Worm (Caenorhabditis elegans) whole organism, midembryonic: ENCODE data around the gene lgc-32.

Experiments used
- T22C8.4 ChIP-seq: fragments of 200-800 bp; sonication (Bioruptor generic); IDR thresholded peaks from 2 replicates; pipeline ENCODE4 v1.3.6; 2022; ENCODE audit warnings: missing genetic modification characterization, missing compliant biosample characterization
- cog-1 ChIP-seq: sonication (generic microtip); optimal IDR thresholded peaks from 2 replicates; lab custom pipeline; 2016; ENCODE audit warnings: missing genetic modification characterization, missing compliant biosample characterization
- klf-2 ChIP-seq: fragments of 200-800 bp; sonication (Bioruptor generic); conservative IDR thresholded peaks from 2 replicates; pipeline ENCODE4 v1.3.6; 2022; ENCODE audit warnings: missing genetic modification reagents, missing genetic modification characterization, missing compliant biosample characterization
- ztf-23 ChIP-seq: fragments of 200-800 bp; sonication (Bioruptor generic); IDR thresholded peaks from 2 replicates; pipeline ENCODE4 v1.3.6; 2022; ENCODE audit warnings: missing genetic modification reagents, missing genetic modification characterization, missing compliant biosample characterization

DNA sequence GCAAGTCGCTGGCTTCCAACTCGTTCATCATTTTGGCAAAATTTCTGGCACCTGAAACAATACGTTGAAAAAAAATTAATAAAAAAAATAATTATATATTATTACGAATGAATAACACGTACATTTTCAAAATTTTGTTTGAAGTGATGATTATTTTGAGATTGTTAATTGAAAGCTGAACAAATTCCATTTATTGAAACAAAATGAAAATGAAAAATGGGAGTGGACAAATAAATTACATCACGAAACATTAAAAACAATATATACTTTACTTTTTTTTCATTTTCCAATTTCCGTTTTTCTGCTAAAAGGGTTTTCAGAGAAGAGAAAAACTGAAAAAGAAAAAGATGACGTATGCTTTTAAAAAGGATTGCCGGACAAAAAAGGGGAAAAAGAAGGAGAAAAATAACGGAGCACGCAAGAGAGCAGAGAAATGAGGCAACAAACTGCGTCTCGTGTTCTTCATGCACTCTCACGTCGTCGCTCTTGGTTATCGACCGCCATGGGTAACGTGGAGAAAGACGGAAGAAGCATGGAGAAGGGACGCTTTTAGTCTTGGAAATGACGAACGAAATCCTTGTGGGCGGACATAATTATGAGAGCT lies 10.1 kb upstream of the lgc-32 start, which contains the start of gene rund-1:
- no peak for TF ChIP-seq ztf-23
- no peak for TF ChIP-seq klf-2 (GFP tag; lab: Robert Waterston, UW)
- TF ChIP-seq T22C8.4 (GFP tag; lab: Robert Waterston, UW) = no peak
- TF ChIP-seq cog-1 (tag; lab: Kevin White, UChicago) = no peak
